Fruit fly (Drosophila melanogaster): ENCODE data around the gene CG9663.

CG9663 gene

dm6 chr2L:3338566-3339215, 35.8 kb upstream of the CG9663 start:
- TF ChIP-seq mld (GFP tag; IDR thresholded peaks at IDR 0.05; ENCODE audit: partially characterized antibody) = no peak
- no peak for TF ChIP-seq Oaz (GFP tag; IDR thresholded peaks at IDR 0.05)
- peak; percentile 91 for TF ChIP-seq ATbp (GFP tag; optimal IDR thresholded peaks at IDR 0.05)
- TF ChIP-seq ssp (GFP tag; IDR thresholded peaks at IDR 0.05) = peak; percentile 73
- TF ChIP-seq pita (GFP tag; optimal IDR thresholded peaks at IDR 0.05) = no peak
- no peak for TF ChIP-seq her (GFP tag; optimal IDR thresholded peaks at IDR 0.05)
- TF ChIP-seq hth (optimal IDR thresholded peaks at IDR 0.05) = no peak
- peak; percentile 83 for TF ChIP-seq Mes4 (GFP tag; optimal IDR thresholded peaks at IDR 0.05)
- no peak for TF ChIP-seq Dek (tag; optimal IDR thresholded peaks at IDR 0.05)
- TF ChIP-seq CG12104 (GFP tag; optimal IDR thresholded peaks at IDR 0.05) = peak; percentile 26
- TF ChIP-seq zf30C (GFP tag; optimal IDR thresholded peaks at IDR 0.05) = no peak
- peak; percentile 67 for TF ChIP-seq p53 (GFP tag; optimal IDR thresholded peaks at IDR 0.05)
- no peak for TF ChIP-seq BtbVII (GFP tag; optimal IDR thresholded peaks at IDR 0.05)
- TF ChIP-seq CG10565 (GFP tag; optimal IDR thresholded peaks at IDR 0.05) = peak; percentile 23
- TF ChIP-seq Fer2 (tag; optimal IDR thresholded peaks at IDR 0.05) = no peak
- peak; percentile 50 for TF ChIP-seq Max (GFP tag; optimal IDR thresholded peaks at IDR 0.05)
- peak; percentile 78 for TF ChIP-seq tio (GFP tag; optimal IDR thresholded peaks at IDR 0.05)
- TF ChIP-seq NC2β (GFP tag; optimal IDR thresholded peaks at IDR 0.05) = peak; percentile 90
- peak; percentile 85 for TF ChIP-seq otp (GFP tag; IDR thresholded peaks at IDR 0.05)
- TF ChIP-seq nerfin-2 (GFP tag; IDR thresholded peaks at IDR 0.05; ENCODE audit: partially characterized antibody) = no peak
- peak; percentile 86 for TF ChIP-seq Atf-2 (GFP tag; optimal IDR thresholded peaks at IDR 0.05)
- TF ChIP-seq Ravus (GFP tag; IDR thresholded peaks at IDR 0.05) = no peak
- TF ChIP-seq CG17802 (tag; optimal IDR thresholded peaks at IDR 0.05) = peak; percentile 78
- no peak for TF ChIP-seq vnd (GFP tag; IDR thresholded peaks at IDR 0.05; ENCODE audit: partially characterized antibody)
- TF ChIP-seq hbn (GFP tag; IDR thresholded peaks at IDR 0.05; ENCODE audit: partially characterized antibody) = no peak
- TF ChIP-seq CG34224 (GFP tag; IDR thresholded peaks at IDR 0.05; ENCODE audit: partially characterized antibody) = no peak
- TF ChIP-seq Kr (GFP tag; optimal IDR thresholded peaks at IDR 0.05) = no peak
- peak; percentile 73 for TF ChIP-seq CG6654 (GFP tag; optimal IDR thresholded peaks at IDR 0.05)
- TF ChIP-seq CG6813 (GFP tag; optimal IDR thresholded peaks at IDR 0.05) = peak; percentile 43
- no peak for TF ChIP-seq caup (GFP tag; optimal IDR thresholded peaks at IDR 0.05; ENCODE audit: severe bottlenecking)
- peak; percentile 89 for TF ChIP-seq D19B (GFP tag; optimal IDR thresholded peaks at IDR 0.05)
- peak; percentile 73 for TF ChIP-seq NC2α (GFP tag; optimal IDR thresholded peaks at IDR 0.05)
- no peak for TF ChIP-seq CG10274 (GFP tag; optimal IDR thresholded peaks at IDR 0.05)
- no peak for TF ChIP-seq MBD-R2 (GFP tag; IDR thresholded peaks at IDR 0.05)
- TF ChIP-seq CoRest (tag; optimal IDR thresholded peaks at IDR 0.05) = peak; percentile 73
- TF ChIP-seq CG4360 (GFP tag; IDR thresholded peaks at IDR 0.05) = peak; percentile 54; the same call in 1 of the 2 replicates
- TF ChIP-seq dati (GFP tag; IDR thresholded peaks at IDR 0.05) = peak; percentile 59; the same call in 1 of the 2 replicates
- no peak for TF ChIP-seq sug (tag; optimal IDR thresholded peaks at IDR 0.05)
- peak; percentile 93 for TF ChIP-seq CG1603 (tag; optimal IDR thresholded peaks at IDR 0.05)
- peak; percentile 79 for TF ChIP-seq ttk (GFP tag; IDR thresholded peaks at IDR 0.05)
- peak; percentile 67 for TF ChIP-seq lilli (GFP tag; optimal IDR thresholded peaks at IDR 0.05)
- no peak for TF ChIP-seq gsb (GFP tag; IDR thresholded peaks at IDR 0.05)
- TF ChIP-seq vfl (GFP tag; optimal IDR thresholded peaks at IDR 0.05) = no peak
- no peak for TF ChIP-seq CG13894 (tag; optimal IDR thresholded peaks at IDR 0.05)
- TF ChIP-seq CG7556 (GFP tag; optimal IDR thresholded peaks at IDR 0.05) = peak; percentile 64
- TF ChIP-seq CG9609 (GFP tag; optimal IDR thresholded peaks at IDR 0.05) = peak; percentile 87
- TF ChIP-seq C15 (GFP tag; IDR thresholded peaks at IDR 0.05) = no peak
- TF ChIP-seq CG12071 (GFP tag; optimal IDR thresholded peaks at IDR 0.05) = peak; percentile 38
- peak; percentile 88 for TF ChIP-seq CG8388 (GFP tag; optimal IDR thresholded peaks at IDR 0.05)
- TF ChIP-seq CG2116 (GFP tag; optimal IDR thresholded peaks at IDR 0.05) = peak; percentile 5
